Fruit fly (Drosophila melanogaster): ENCODE results near the gene sws.
A peak's percentile ranks its signal among the peaks of the same experiment; 100 is the strongest.

Gene sws

DNA sequence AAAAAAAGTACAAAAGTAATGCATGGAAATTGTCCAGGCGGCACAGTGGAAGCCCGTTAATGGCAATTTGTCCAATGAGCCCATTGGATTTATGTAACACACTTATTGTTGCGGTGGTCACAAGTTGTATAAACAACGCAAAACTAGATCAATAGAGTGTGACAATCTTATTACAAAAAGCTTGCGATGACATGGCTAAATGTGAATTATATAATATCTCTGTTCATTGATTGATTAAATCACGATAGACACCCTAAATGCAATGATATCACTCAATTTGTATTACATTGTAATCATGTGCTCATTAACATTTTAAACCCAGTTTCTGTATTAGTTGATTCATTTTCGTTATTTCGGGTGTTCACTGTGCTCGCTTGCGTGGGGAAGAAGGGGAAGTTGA, 10.0 kb upstream of the sws start:
- TF ChIP-seq Gug (GFP tag; IDR thresholded peaks at IDR 0.05) (no peak), fd59A (GFP tag; optimal IDR thresholded peaks at IDR 0.05) (peak; percentile 28), CG8119 (GFP tag; IDR thresholded peaks at IDR 0.05) (no peak), Ets21C (GFP tag; optimal IDR thresholded peaks at IDR 0.05) (peak; percentile 24), topi (GFP tag; optimal IDR thresholded peaks at IDR 0.05) (peak; percentile 64), CG4318 (GFP tag; optimal IDR thresholded peaks at IDR 0.05) (peak; percentile 30), Blimp-1 (GFP tag; optimal IDR thresholded peaks at IDR 0.05) (peak; percentile 4), CG11902 (GFP tag; optimal IDR thresholded peaks at IDR 0.05) (peak; percentile 19), CG6276 (GFP tag; optimal IDR thresholded peaks at IDR 0.05) (peak; percentile 25), Met (GFP tag; optimal IDR thresholded peaks at IDR 0.05) (peak; percentile 55), CG10631 (GFP tag; optimal IDR thresholded peaks at IDR 0.05) (peak; percentile 24), Hr39 (GFP tag; optimal IDR thresholded peaks at IDR 0.05) (peak; percentile 52), Eip75B (GFP tag; optimal IDR thresholded peaks at IDR 0.05) (peak; percentile 41), CG31627 (GFP tag; optimal IDR thresholded peaks at IDR 0.05) (peak; percentile 48), CG7368 (GFP tag; optimal IDR thresholded peaks at IDR 0.05) (no peak), CG32006 (GFP tag; optimal IDR thresholded peaks at IDR 0.05) (peak; percentile 72), Sox14 (GFP tag; optimal IDR thresholded peaks at IDR 0.05) (peak; percentile 33), CG34406 (GFP tag; optimal IDR thresholded peaks at IDR 0.05) (peak; percentile 27), CG11294 (GFP tag; IDR thresholded peaks at IDR 0.05) (no peak), CG16779 (tag; optimal IDR thresholded peaks at IDR 0.05) (no peak), cyc (GFP tag; optimal IDR thresholded peaks at IDR 0.05) (peak; percentile 28), pdm3 (GFP tag; optimal IDR thresholded peaks at IDR 0.05) (peak; percentile 32), OdsH (GFP tag; optimal IDR thresholded peaks at IDR 0.05) (peak; percentile 30), CG8319 (GFP tag; optimal IDR thresholded peaks at IDR 0.05) (no peak), CG6792 (GFP tag; optimal IDR thresholded peaks at IDR 0.05) (peak; percentile 24), salr (GFP tag; optimal IDR thresholded peaks at IDR 0.05) (peak in 1 of 2 experiments; percentile 9), Sox15 (GFP tag; optimal IDR thresholded peaks at IDR 0.05) (peak; percentile 14), Hr4 (GFP tag; optimal IDR thresholded peaks at IDR 0.05) (peak; percentile 59), Eip78C (GFP tag) (peak; percentile 82), CG9139 (GFP tag; optimal IDR thresholded peaks at IDR 0.05) (no peak), CG6854 (GFP tag; optimal IDR thresholded peaks at IDR 0.05) (no peak), fkh (GFP tag; optimal IDR thresholded peaks at IDR 0.05) (no peak), Eip93F (GFP tag; optimal IDR thresholded peaks at IDR 0.05) (no peak), Sox102F (GFP tag; optimal IDR thresholded peaks at IDR 0.05) (peak; percentile 43), dsx (GFP tag; optimal IDR thresholded peaks at IDR 0.05; ENCODE audit: poor library complexity, severe bottlenecking) (no peak), net (GFP tag; optimal IDR thresholded peaks at IDR 0.05) (no peak), eg (GFP tag; IDR thresholded peaks at IDR 0.05) (no peak), achi (GFP tag; optimal IDR thresholded peaks at IDR 0.05) (peak; percentile 51), CG15336 (GFP tag; IDR thresholded peaks at IDR 0.05) (peak; percentile 29; the same call in 1 of the 2 replicates), esn (GFP tag; optimal IDR thresholded peaks at IDR 0.05) (peak; percentile 60), Hr38 (GFP tag; optimal IDR thresholded peaks at IDR 0.05) (no peak), CG3032 (tag; optimal IDR thresholded peaks at IDR 0.05) (peak; percentile 26), dac (GFP tag; optimal IDR thresholded peaks at IDR 0.05) (peak; percentile 5), CG6163 (GFP tag; IDR thresholded peaks at IDR 0.05) (0 out of 3 replicates have a peak, but pooled peaks have one; percentile 40), Lpt (GFP tag; optimal IDR thresholded peaks at IDR 0.05) (no peak), svp (GFP tag) (peak; percentile 80), Smox (GFP tag; optimal IDR thresholded peaks at IDR 0.05) (peak; percentile 19), CG3919 (GFP tag; optimal IDR thresholded peaks at IDR 0.05) (peak; percentile 16), fd85E (GFP tag; optimal IDR thresholded peaks at IDR 0.05) (no peak), CG10669 (GFP tag; optimal IDR thresholded peaks at IDR 0.05) (peak; percentile 42), vri (GFP tag; optimal IDR thresholded peaks at IDR 0.05) (no peak), ss (GFP tag; optimal IDR thresholded peaks at IDR 0.05) (peak in 1 of 2 experiments; percentile 15), CG6808 (GFP tag; optimal IDR thresholded peaks at IDR 0.05) (peak; percentile 48)
